Fruit fly (Drosophila melanogaster): Measurements from ENCODE around the gene CG32206.

The CG32206 gene

DNA sequence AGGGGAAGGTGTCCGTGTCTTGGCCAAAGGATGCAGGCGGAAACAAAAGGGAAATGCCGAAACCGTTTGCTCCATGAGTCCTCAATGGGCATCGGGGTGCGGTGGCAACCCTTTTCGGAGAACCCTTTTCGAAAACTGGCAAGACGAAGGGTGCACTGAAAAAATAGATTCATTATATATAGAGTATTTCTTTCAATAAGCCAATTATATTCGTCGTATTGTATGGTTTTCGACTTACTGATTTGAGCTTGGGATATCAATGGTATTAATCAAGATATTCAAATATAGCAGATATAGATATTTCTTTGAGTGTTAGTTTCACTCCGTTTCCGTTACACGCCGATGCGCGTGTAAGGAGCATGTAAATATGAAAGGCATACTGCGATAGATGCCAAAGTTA is 29.5 kb upstream of the CG32206 start (continued):
- no peak for TF ChIP-seq Sox102F (GFP tag; optimal IDR thresholded peaks at IDR 0.05)
- no peak for TF ChIP-seq CG6276 (GFP tag; optimal IDR thresholded peaks at IDR 0.05)
- TF ChIP-seq Eip75B (GFP tag; optimal IDR thresholded peaks at IDR 0.05) = peak; percentile 10
- TF ChIP-seq CG32006 (GFP tag; optimal IDR thresholded peaks at IDR 0.05) = no peak
- peak; percentile 10 for TF ChIP-seq lz (GFP tag; optimal IDR thresholded peaks at IDR 0.05)
- peak; percentile 13 for TF ChIP-seq achi (GFP tag; optimal IDR thresholded peaks at IDR 0.05)
- TF ChIP-seq CG3032 (tag; optimal IDR thresholded peaks at IDR 0.05) = no peak
- TF ChIP-seq Lpt (GFP tag; optimal IDR thresholded peaks at IDR 0.05) = no peak
- peak; percentile 61; the same call in 1 of the 3 replicates for TF ChIP-seq CG6163 (GFP tag; IDR thresholded peaks at IDR 0.05)
- no peak for TF ChIP-seq CG11762 (GFP tag; optimal IDR thresholded peaks at IDR 0.05; ENCODE audit: insufficient read depth)

DNA sequence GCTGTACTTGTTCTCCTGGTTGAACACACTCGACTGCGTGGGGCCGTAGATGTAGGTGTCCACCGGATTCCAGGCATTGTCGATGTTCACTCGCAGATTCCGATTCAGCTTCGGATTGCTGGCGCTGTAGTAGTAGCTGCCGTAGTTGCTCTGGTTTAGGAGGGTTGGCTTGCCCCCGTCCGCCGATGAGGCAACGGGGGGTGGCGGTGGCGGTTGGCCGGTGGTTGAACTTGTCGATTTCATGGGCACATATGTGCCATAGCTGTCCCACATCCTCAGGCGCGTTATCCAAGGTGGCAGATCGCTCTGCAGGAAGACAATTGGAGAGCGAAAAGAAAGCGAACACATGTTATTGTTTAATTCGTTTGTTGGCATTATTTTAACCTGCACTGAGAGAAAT is 62.1 kb downstream of the CG32206 start:
- TF ChIP-seq lz (GFP tag; optimal IDR thresholded peaks at IDR 0.05) = no peak

DNA sequence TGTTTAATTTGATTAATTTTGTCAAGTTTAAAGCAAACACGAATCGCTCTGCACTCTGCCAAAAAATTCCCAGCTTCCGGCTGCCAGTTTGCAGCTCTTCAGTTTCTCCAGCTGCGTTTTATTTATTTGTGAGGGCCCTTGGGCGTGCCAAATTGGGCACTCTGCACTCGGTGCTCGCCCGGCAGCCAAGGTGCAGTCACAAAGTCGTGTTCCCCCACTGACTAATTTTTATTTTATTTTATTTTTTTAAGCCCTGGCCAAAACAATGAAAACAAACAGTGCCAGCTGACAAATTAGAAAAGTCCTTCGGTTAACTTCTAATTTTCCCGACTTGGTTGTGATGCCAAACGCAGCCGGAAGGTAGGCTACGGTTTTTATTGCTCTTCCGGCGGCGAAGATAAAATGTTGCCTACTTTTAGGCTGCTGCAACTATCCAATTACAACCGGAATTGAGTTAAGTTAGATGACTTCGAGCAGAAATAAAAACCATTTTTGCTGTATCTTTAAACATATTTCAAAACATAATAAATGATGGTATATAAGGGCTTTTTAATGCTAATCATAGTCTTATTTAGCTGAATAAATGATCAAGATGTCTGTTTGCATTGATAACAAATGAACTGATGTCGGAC is 63.1 kb downstream of the CG32206 start:
- no peak for TF ChIP-seq Eip78C (GFP tag)
- peak; percentile 52 for TF ChIP-seq svp (GFP tag)
- peak; percentile 67; the same call in 2 of the 3 replicates for TF ChIP-seq CG6163 (GFP tag; IDR thresholded peaks at IDR 0.05)
- TF ChIP-seq CG8319 (GFP tag; optimal IDR thresholded peaks at IDR 0.05) = peak; percentile 21
- peak; percentile 42 for TF ChIP-seq Eip75B (GFP tag; optimal IDR thresholded peaks at IDR 0.05)
- TF ChIP-seq cyc (GFP tag; optimal IDR thresholded peaks at IDR 0.05) = no peak

DNA sequence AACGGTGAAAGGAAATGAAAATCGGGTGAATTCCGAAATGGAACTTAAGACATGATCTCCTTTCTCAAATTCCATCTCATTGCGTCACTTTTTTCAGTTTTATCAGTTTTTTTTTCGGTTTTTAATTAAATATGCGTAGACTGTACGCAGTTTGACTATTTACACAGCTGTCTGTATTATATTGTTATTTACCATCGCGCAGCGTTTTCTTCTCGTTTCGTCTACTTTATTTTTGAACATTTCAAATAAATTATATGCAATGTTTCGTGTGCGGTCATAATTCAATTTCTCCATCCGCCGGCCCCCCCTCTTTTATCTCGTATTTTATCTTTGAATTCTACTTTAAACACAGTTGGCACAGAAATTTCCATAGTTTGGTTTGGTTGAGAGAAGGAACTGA is 72.2 kb downstream of the CG32206 start:
- TF ChIP-seq cyc (GFP tag; optimal IDR thresholded peaks at IDR 0.05) (no peak), vri (GFP tag; optimal IDR thresholded peaks at IDR 0.05) (no peak), fkh (GFP tag; optimal IDR thresholded peaks at IDR 0.05) (peak; percentile 57), CG6276 (GFP tag; optimal IDR thresholded peaks at IDR 0.05) (no peak), svp (GFP tag) (no peak)

DNA sequence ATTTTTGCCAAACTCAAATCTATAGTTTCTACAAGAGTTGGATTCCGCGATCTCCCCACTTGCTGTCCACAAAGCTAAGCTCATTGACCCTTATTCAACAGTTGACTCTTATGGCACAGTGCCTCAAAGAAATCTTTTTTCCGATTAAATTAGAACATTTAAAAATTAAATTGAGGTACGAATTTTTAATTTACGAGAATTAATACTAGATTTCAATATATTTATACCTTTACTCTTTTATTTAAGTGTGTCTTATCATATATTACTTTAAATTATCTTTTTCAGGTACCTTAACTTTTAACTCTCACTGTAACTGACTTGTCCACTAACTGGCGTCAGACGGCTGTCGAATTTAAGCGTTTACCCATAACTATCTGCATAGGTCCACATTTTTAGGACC is 74.5 kb downstream of the CG32206 start:
- TF ChIP-seq achi (GFP tag; optimal IDR thresholded peaks at IDR 0.05) (peak; percentile 20), CG8632 (GFP tag; optimal IDR thresholded peaks at IDR 0.05) (peak; percentile 18), fd59A (GFP tag; optimal IDR thresholded peaks at IDR 0.05) (no peak), fd85E (GFP tag; optimal IDR thresholded peaks at IDR 0.05) (no peak), CG16779 (tag; optimal IDR thresholded peaks at IDR 0.05) (no peak), Smox (GFP tag; optimal IDR thresholded peaks at IDR 0.05) (no peak), acj6 (GFP tag; optimal IDR thresholded peaks at IDR 0.05) (peak; percentile 23), eg (GFP tag; IDR thresholded peaks at IDR 0.05) (no peak), Hr38 (GFP tag; optimal IDR thresholded peaks at IDR 0.05) (no peak), CG4318 (GFP tag; optimal IDR thresholded peaks at IDR 0.05) (no peak), lz (GFP tag; optimal IDR thresholded peaks at IDR 0.05) (no peak), Sox15 (GFP tag; optimal IDR thresholded peaks at IDR 0.05) (no peak), CG3919 (GFP tag; optimal IDR thresholded peaks at IDR 0.05) (no peak), fkh (GFP tag; optimal IDR thresholded peaks at IDR 0.05) (no peak), CG31627 (GFP tag; optimal IDR thresholded peaks at IDR 0.05) (no peak), CG6163 (GFP tag; IDR thresholded peaks at IDR 0.05) (no peak), Sox102F (GFP tag; optimal IDR thresholded peaks at IDR 0.05) (no peak), cyc (GFP tag; optimal IDR thresholded peaks at IDR 0.05) (no peak), CG11902 (GFP tag; optimal IDR thresholded peaks at IDR 0.05) (no peak), CG11762 (GFP tag; optimal IDR thresholded peaks at IDR 0.05; ENCODE audit: insufficient read depth) (no peak), Eip93F (GFP tag; optimal IDR thresholded peaks at IDR 0.05) (no peak), CG15336 (GFP tag; IDR thresholded peaks at IDR 0.05) (0 out of 2 replicates have a peak, but pooled peaks have one; percentile 17), Hr4 (GFP tag; optimal IDR thresholded peaks at IDR 0.05) (peak; percentile 7), topi (GFP tag; optimal IDR thresholded peaks at IDR 0.05) (no peak), vri (GFP tag; optimal IDR thresholded peaks at IDR 0.05) (no peak), svp (GFP tag) (peak; percentile 31), net (GFP tag; optimal IDR thresholded peaks at IDR 0.05) (no peak), Sox14 (GFP tag; optimal IDR thresholded peaks at IDR 0.05) (no peak), Gug (GFP tag; IDR thresholded peaks at IDR 0.05) (no peak), CG8319 (GFP tag; optimal IDR thresholded peaks at IDR 0.05) (no peak), salr (GFP tag; optimal IDR thresholded peaks at IDR 0.05) (no peak), dac (GFP tag; optimal IDR thresholded peaks at IDR 0.05) (no peak), esn (GFP tag; optimal IDR thresholded peaks at IDR 0.05) (no peak), CG1621 (tag; optimal IDR thresholded peaks at IDR 0.05) (no peak), ss (GFP tag; optimal IDR thresholded peaks at IDR 0.05) (no peak), CG6854 (GFP tag; optimal IDR thresholded peaks at IDR 0.05) (no peak)

Measured in whole organism, prepupa.